Fruit fly (Drosophila melanogaster) whole organism, embryonic: ENCODE data around the gene CG12177.

Experiments
- Adf1 ChIP-seq: fragments of 200-800 bp; sonication (Bioruptor generic); IDR thresholded peaks from 2 replicates; pipeline ENCODE4 v1.3.6; 2022; ENCODE audit warnings: missing biosample characterization, missing genetic modification characterization
- BEAF-32 ChIP-seq: fragments of 200-800 bp; sonication (Bioruptor generic); optimal IDR thresholded peaks from 3 replicates; lab custom pipeline; 2017; ENCODE audit warnings: missing biosample characterization, missing genetic modification characterization, mild to moderate bottlenecking, moderate library complexity, missing genetic modification reagents
- CG10321 ChIP-seq: fragments of 200-800 bp; sonication (Bioruptor generic); IDR thresholded peaks from 2 replicates; pipeline ENCODE4 v1.3.6; 2022; ENCODE audit warnings: missing biosample characterization, missing genetic modification characterization
- CG10462 ChIP-seq: fragments of 200-800 bp; sonication (Bioruptor generic); optimal IDR thresholded peaks from 2 replicates; lab custom pipeline; 2016; ENCODE audit warnings: missing biosample characterization, missing genetic modification characterization
- CG11085 ChIP-seq: fragments of 200-800 bp; sonication (Bioruptor generic); IDR thresholded peaks from 2 replicates; pipeline ENCODE4 v1.3.6; 2022; ENCODE audit warnings: missing biosample characterization, missing genetic modification characterization
- CG11247 ChIP-seq: fragments of 200-800 bp; sonication (Bioruptor generic); IDR thresholded peaks from 2 replicates; pipeline ENCODE4 v1.3.6; 2022; ENCODE audit warnings: missing biosample characterization, missing genetic modification characterization
- CG11398 ChIP-seq: fragments of 200-800 bp; sonication (Bioruptor generic); optimal IDR thresholded peaks from 2 replicates; lab custom pipeline; 2016; ENCODE audit warnings: missing biosample characterization, missing genetic modification characterization
- CG12104 ChIP-seq: fragments of 200-800 bp; sonication (Bioruptor generic); optimal IDR thresholded peaks from 3 replicates; lab custom pipeline; 2016; ENCODE audit warnings: missing biosample characterization, missing genetic modification characterization
- CG12391 ChIP-seq: fragments of 200-800 bp; sonication (Bioruptor generic); optimal IDR thresholded peaks from 3 replicates; lab custom pipeline; 2018; ENCODE audit warnings: missing biosample characterization, mild to moderate bottlenecking, missing genetic modification characterization, moderate library complexity
- CG14441 ChIP-seq: fragments of 200-800 bp; sonication (Bioruptor generic); IDR thresholded peaks from 2 replicates; pipeline ENCODE4 v1.3.6; 2022; ENCODE audit warnings: missing biosample characterization, missing genetic modification characterization
- CG14860 ChIP-seq: fragments of 200-800 bp; sonication (Bioruptor generic); IDR thresholded peaks from 3 replicates; pipeline ENCODE4 v1.3.6; 2022; ENCODE audit warnings: missing biosample characterization, missing genetic modification characterization; ENCODE audit not compliant: partially characterized antibody
- CG15073 ChIP-seq: fragments of 200-800 bp; sonication (Bioruptor generic); optimal IDR thresholded peaks from 2 replicates; lab custom pipeline; 2016; ENCODE audit warnings: missing biosample characterization, missing genetic modification characterization
- CG15601 ChIP-seq: fragments of 200-800 bp; sonication (Bioruptor generic); optimal IDR thresholded peaks from 3 replicates; lab custom pipeline; 2019; ENCODE audit warnings: missing biosample characterization, mild to moderate bottlenecking, missing genetic modification characterization, moderate library complexity
- CG15696 ChIP-seq: fragments of 200-800 bp; sonication (Bioruptor generic); optimal IDR thresholded peaks from 2 replicates; lab custom pipeline; 2019; ENCODE audit warnings: missing biosample characterization, mild to moderate bottlenecking, missing genetic modification characterization, moderate library complexity
- CG17186 ChIP-seq: fragments of 200-800 bp; sonication (Bioruptor generic); optimal IDR thresholded peaks from 3 replicates; lab custom pipeline; 2017; ENCODE audit warnings: missing biosample characterization, missing genetic modification reagents, missing genetic modification characterization
- CG17612 ChIP-seq: fragments of 200-800 bp; sonication (Bioruptor generic); IDR thresholded peaks from 2 replicates; pipeline ENCODE4 v1.3.6; 2022; ENCODE audit warnings: missing biosample characterization, missing genetic modification characterization
- CG18476 ChIP-seq: fragments of 200-800 bp; sonication (Bioruptor generic); optimal IDR thresholded peaks from 2 replicates; lab custom pipeline; 2016; ENCODE audit warnings: missing biosample characterization, mild to moderate bottlenecking, missing genetic modification characterization
- CG18619 ChIP-seq: fragments of 200-800 bp; sonication (Bioruptor generic); optimal IDR thresholded peaks from 3 replicates; lab custom pipeline; 2017; ENCODE audit warnings: missing biosample characterization, mild to moderate bottlenecking, missing genetic modification characterization
- CG2116 ChIP-seq: fragments of 200-800 bp; sonication (Bioruptor generic); optimal IDR thresholded peaks from 3 replicates; lab custom pipeline; 2018; ENCODE audit warnings: missing biosample characterization, mild to moderate bottlenecking, missing genetic modification characterization
- CG2120 ChIP-seq: fragments of 200-800 bp; sonication (Bioruptor generic); optimal IDR thresholded peaks from 3 replicates; lab custom pipeline; 2016; ENCODE audit warnings: missing biosample characterization, missing genetic modification characterization
- CG2889 ChIP-seq: fragments of 200-800 bp; sonication (Bioruptor generic); IDR thresholded peaks from 3 replicates; pipeline ENCODE4 v1.3.6; 2022; ENCODE audit warnings: missing biosample characterization, missing genetic modification characterization
- CG3163 ChIP-seq: fragments of 200-800 bp; sonication (Bioruptor generic); optimal IDR thresholded peaks from 3 replicates; lab custom pipeline; 2016; ENCODE audit warnings: missing biosample characterization, missing genetic modification characterization
- CG3847 ChIP-seq: fragments of 200-800 bp; sonication (Bioruptor generic); IDR thresholded peaks from 2 replicates; pipeline ENCODE4 v1.3.6; 2022; ENCODE audit warnings: missing biosample characterization, missing genetic modification characterization
- CG5245 ChIP-seq: fragments of 200-800 bp; sonication (Bioruptor generic); optimal IDR thresholded peaks from 3 replicates; lab custom pipeline; 2016; ENCODE audit warnings: missing biosample characterization, missing genetic modification characterization
- CG9817 ChIP-seq: fragments of 200-800 bp; sonication (Bioruptor generic); optimal IDR thresholded peaks from 2 replicates; lab custom pipeline; 2018; ENCODE audit warnings: missing biosample characterization, mild to moderate bottlenecking, missing genetic modification characterization, moderate library complexity
- CrebB ChIP-seq: fragments of 200-800 bp; sonication (Bioruptor generic); optimal IDR thresholded peaks from 3 replicates; lab custom pipeline; 2018; ENCODE audit warnings: missing biosample characterization, mild to moderate bottlenecking, missing genetic modification characterization
- Dip2 ChIP-seq: fragments of 200-800 bp; sonication (Bioruptor generic); IDR thresholded peaks from 2 replicates; pipeline ENCODE4 v1.3.6; 2022; ENCODE audit warnings: missing biosample characterization, missing genetic modification characterization
- Dref ChIP-seq: fragments of 200-800 bp; sonication (Bioruptor generic); IDR thresholded peaks from 2 replicates; pipeline ENCODE4 v1.3.6; 2022; ENCODE audit warnings: missing biosample characterization, missing genetic modification characterization
- Eip74EF ChIP-seq, 2 experiments: fragments of 200-800 bp in 1 of 2; fragments of >200 bp in 1 of 2; sonication (Bioruptor generic) in 1 of 2; optimal IDR thresholded peaks; 2 replicates each; lab custom pipeline; 2017 to 2019; ENCODE audit warnings: missing biosample characterization in 2 of 2, missing genetic modification characterization in 2 of 2, mild to moderate bottlenecking in 1 of 2, moderate library complexity in 1 of 2
- HLHmδ ChIP-seq: fragments of 200-800 bp; sonication (Bioruptor generic); optimal IDR thresholded peaks from 2 replicates; lab custom pipeline; 2018; ENCODE audit warnings: missing biosample characterization, mild to moderate bottlenecking, missing genetic modification characterization, moderate library complexity
- Hmr ChIP-seq: fragments of 200-800 bp; sonication (Bioruptor generic); optimal IDR thresholded peaks from 3 replicates; lab custom pipeline; 2017; ENCODE audit warnings: mild to moderate bottlenecking, missing biosample characterization, missing genetic modification reagents, missing genetic modification characterization
- MESR4 ChIP-seq: fragments of 200-800 bp; sonication (Bioruptor generic); optimal IDR thresholded peaks from 2 replicates; lab custom pipeline; 2018; ENCODE audit warnings: missing biosample characterization, mild to moderate bottlenecking, missing genetic modification characterization, moderate library complexity
- Nf-YC ChIP-seq: fragments of 200-800 bp; optimal IDR thresholded peaks from 3 replicates; lab custom pipeline; 2019; ENCODE audit warnings: missing biosample characterization, mild to moderate bottlenecking, missing genetic modification characterization, moderate library complexity
- Ptx1 ChIP-seq: fragments of 200-800 bp; sonication (Bioruptor generic); IDR thresholded peaks from 2 replicates; pipeline ENCODE4 v1.3.6; 2022; ENCODE audit warnings: missing biosample characterization, missing genetic modification characterization
- ab ChIP-seq: fragments of 200-800 bp; sonication (Bioruptor generic); optimal IDR thresholded peaks from 2 replicates; lab custom pipeline; 2016; ENCODE audit warnings: missing biosample characterization, missing genetic modification characterization
- cato ChIP-seq: fragments of 200-800 bp; sonication (Bioruptor generic); optimal IDR thresholded peaks from 2 replicates; lab custom pipeline; 2016; ENCODE audit warnings: missing biosample characterization, missing genetic modification characterization, borderline replicate concordance
- chif ChIP-seq, 2 experiments: fragments of 200-800 bp; sonication (Bioruptor generic); optimal IDR thresholded peaks; 3 replicates each; lab custom pipeline; 2016; ENCODE audit warnings: missing biosample characterization in 2 of 2, missing genetic modification characterization in 2 of 2
- chinmo ChIP-seq: fragments of 200-800 bp; sonication (Bioruptor generic); IDR thresholded peaks from 4 replicates; pipeline ENCODE4 v1.3.6; 2022; ENCODE audit warnings: missing biosample characterization, missing genetic modification characterization; ENCODE audit not compliant: partially characterized antibody
- ci ChIP-seq: fragments of 200-800 bp; sonication (Bioruptor generic); IDR thresholded peaks from 3 replicates; pipeline ENCODE4 v1.3.6; 2022; ENCODE audit warnings: missing biosample characterization, missing genetic modification characterization
- danr ChIP-seq: fragments of 200-800 bp; sonication (Bioruptor generic); IDR thresholded peaks from 2 replicates; pipeline ENCODE4 v1.3.6; 2022; ENCODE audit warnings: missing biosample characterization, missing genetic modification characterization
- eyg ChIP-seq: fragments of 200-800 bp; sonication (Bioruptor generic); optimal IDR thresholded peaks from 3 replicates; lab custom pipeline; 2016; ENCODE audit warnings: missing biosample characterization, missing genetic modification characterization
- gfzf ChIP-seq: fragments of 200-800 bp; sonication (Bioruptor generic); optimal IDR thresholded peaks from 2 replicates; lab custom pipeline; 2016; ENCODE audit warnings: missing biosample characterization, mild to moderate bottlenecking, missing genetic modification characterization, moderate library complexity
- maf-S ChIP-seq: fragments of 200-800 bp; sonication (Bioruptor generic); optimal IDR thresholded peaks from 2 replicates; lab custom pipeline; 2016; ENCODE audit warnings: missing biosample characterization, missing genetic modification characterization
- org-1 ChIP-seq: fragments of 200-800 bp; sonication (Bioruptor generic); optimal IDR thresholded peaks from 2 replicates; lab custom pipeline; 2017; ENCODE audit warnings: missing biosample characterization, missing genetic modification characterization
- row ChIP-seq: fragments of 200-800 bp; sonication (Bioruptor generic); IDR thresholded peaks from 3 replicates; pipeline ENCODE4 v1.3.6; 2022; ENCODE audit warnings: missing biosample characterization, missing genetic modification characterization
- sens-2 ChIP-seq: fragments of 200-800 bp; sonication (Bioruptor generic); IDR thresholded peaks from 2 replicates; pipeline ENCODE4 v1.3.6; 2022; ENCODE audit warnings: missing biosample characterization, missing genetic modification characterization
- slou ChIP-seq: fragments of 200-800 bp; sonication (Bioruptor generic); optimal IDR thresholded peaks from 3 replicates; lab custom pipeline; 2016; ENCODE audit warnings: missing biosample characterization, missing genetic modification characterization
- sr ChIP-seq: fragments of 200-800 bp; sonication (Bioruptor generic); IDR thresholded peaks from 3 replicates; pipeline ENCODE4 v1.3.6; 2022; ENCODE audit warnings: missing biosample characterization, missing genetic modification characterization
- stwl ChIP-seq: fragments of 200-800 bp; sonication (Bioruptor generic); optimal IDR thresholded peaks from 3 replicates; lab custom pipeline; 2018; ENCODE audit warnings: missing biosample characterization, mild to moderate bottlenecking, missing genetic modification characterization, moderate library complexity
- tio ChIP-seq: fragments of 200-800 bp; sonication (Bioruptor generic); optimal IDR thresholded peaks from 2 replicates; lab custom pipeline; 2017; ENCODE audit warnings: missing biosample characterization, missing genetic modification characterization, inconsistent platforms
- zen ChIP-seq: fragments of 200-800 bp; sonication (Bioruptor generic); optimal IDR thresholded peaks from 3 replicates; lab custom pipeline; 2018; ENCODE audit warnings: missing biosample characterization, mild to moderate bottlenecking, missing genetic modification characterization, moderate library complexity
- zf30C ChIP-seq: fragments of 200-800 bp; sonication (Bioruptor generic); optimal IDR thresholded peaks from 3 replicates; lab custom pipeline; 2018; ENCODE audit warnings: missing biosample characterization, mild to moderate bottlenecking, missing genetic modification characterization

The CG12177 gene

DNA sequence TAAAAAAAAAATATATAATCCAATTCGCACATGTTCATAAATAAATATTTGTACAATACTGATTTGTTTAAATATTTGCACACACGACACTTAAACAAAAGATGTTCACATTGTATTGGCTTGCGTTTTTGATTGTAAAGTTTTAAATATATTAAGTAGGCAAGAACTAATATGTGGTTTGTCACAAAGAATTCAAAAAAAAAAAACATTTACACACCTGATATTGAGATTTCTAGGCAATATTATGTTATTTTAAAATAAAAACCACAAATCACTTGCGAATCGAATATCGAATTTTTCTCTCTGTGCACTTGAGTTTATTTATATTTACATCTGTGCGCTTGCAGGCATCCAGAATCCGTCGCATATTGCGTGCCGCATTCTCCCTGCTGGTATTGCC is 735 bp downstream of the CG12177 start (continued):
- peak; percentile 52 for TF ChIP-seq CG15696 (tag; lab: Kevin White, UChicago)
- no peak for TF ChIP-seq slou (GFP tag; lab: Kevin White, UChicago)
- TF ChIP-seq sr (GFP tag; lab: Robert Waterston, UW): no peak
- peak; percentile 12; the same call in 1 of the 2 replicates for TF ChIP-seq Ptx1 (GFP tag; lab: Robert Waterston, UW)
- TF ChIP-seq CG14441: no peak
- TF ChIP-seq HLHmδ (GFP tag; lab: Kevin White, UChicago): no peak
- no peak for TF ChIP-seq Dip2
- TF ChIP-seq gfzf (GFP tag; lab: Kevin White, UChicago): no peak
- TF ChIP-seq CG12391 (tag; lab: Kevin White, UChicago): peak; percentile 31
- peak; percentile 24 for TF ChIP-seq CG9817 (tag; lab: Kevin White, UChicago)
- TF ChIP-seq CG3163: no peak
- peak; percentile 65 for TF ChIP-seq zf30C (GFP tag; lab: Kevin White, UChicago)
- TF ChIP-seq CG15601 (tag; lab: Kevin White, UChicago): no peak
- TF ChIP-seq CG2889: no peak
- TF ChIP-seq CG15073 (GFP tag; lab: Kevin White, UChicago): no peak
- TF ChIP-seq Eip74EF (GFP tag; optimal IDR thresholded peaks at IDR 0.05; lab: Kevin White, UChicago): no peak
- TF ChIP-seq maf-S (GFP tag; lab: Kevin White, UChicago): no peak
- TF ChIP-seq zen (tag; lab: Kevin White, UChicago): no peak
- no peak for TF ChIP-seq CG10321 (GFP tag; lab: Robert Waterston, UW)
- no peak for TF ChIP-seq Nf-YC (tag; lab: Kevin White, UChicago)
- TF ChIP-seq stwl (tag; lab: Kevin White, UChicago): no peak
- TF ChIP-seq tio (GFP tag; lab: Kevin White, UChicago): no peak
- TF ChIP-seq ab: no peak
- TF ChIP-seq CG11247: no peak
- TF ChIP-seq eyg: no peak
- TF ChIP-seq ci (GFP tag; lab: Robert Waterston, UW): no peak
- TF ChIP-seq CG3847: no peak
- no peak for TF ChIP-seq CG17186
- TF ChIP-seq org-1: no peak
- no peak for TF ChIP-seq chinmo
- TF ChIP-seq Dref (GFP tag; lab: Robert Waterston, UW): no peak
- TF ChIP-seq cato (GFP tag; lab: Kevin White, UChicago): no peak
- no peak for TF ChIP-seq CG18619 (GFP tag; lab: Kevin White, UChicago)
- no peak for TF ChIP-seq CG14860
- TF ChIP-seq danr (GFP tag; lab: Robert Waterston, UW): no peak
- no peak for TF ChIP-seq CrebB (tag; lab: Kevin White, UChicago)
- TF ChIP-seq CG11085 (GFP tag; lab: Robert Waterston, UW): no peak
- TF ChIP-seq CG17612 (GFP tag; lab: Robert Waterston, UW): no peak
- TF ChIP-seq CG2120 (GFP tag; lab: Kevin White, UChicago): peak; percentile 2
- no peak for TF ChIP-seq sens-2 (GFP tag; lab: Robert Waterston, UW)
- no peak for TF ChIP-seq BEAF-32
- TF ChIP-seq Hmr (GFP tag; lab: Kevin White, UChicago): no peak
- peak; percentile 4 for TF ChIP-seq CG18476
- TF ChIP-seq CG10462 (GFP tag; lab: Kevin White, UChicago): no peak
- no peak for TF ChIP-seq CG5245
- peak; percentile 61 for TF ChIP-seq row
- TF ChIP-seq Adf1: no peak
- TF ChIP-seq chif (GFP tag; optimal IDR thresholded peaks at IDR 0.05; lab: Kevin White, UChicago): no peak
- no peak for TF ChIP-seq CG11398 (GFP tag; lab: Kevin White, UChicago)
- no peak for TF ChIP-seq CG12104 (GFP tag; lab: Kevin White, UChicago)
- TF ChIP-seq MESR4: no peak
- TF ChIP-seq CG2116 (GFP tag; lab: Kevin White, UChicago): no peak
